Fruit fly (Drosophila melanogaster): ENCODE data around the gene CG42813.

Gene CG42813

dm6 chr3R:27263434-27264215 is 35.3 kb upstream of the CG42813 start, which contains the start of gene woc (continued):
- TF ChIP-seq HLHmδ (GFP tag; optimal IDR thresholded peaks at IDR 0.05) (peak; percentile 14), caup (GFP tag; optimal IDR thresholded peaks at IDR 0.05; ENCODE audit: severe bottlenecking) (peak; percentile 8), CG2116 (GFP tag; optimal IDR thresholded peaks at IDR 0.05) (peak; percentile 63), unc-4 (GFP tag; IDR thresholded peaks at IDR 0.05; ENCODE audit: partially characterized antibody) (peak; percentile 81), Dref (GFP tag; IDR thresholded peaks at IDR 0.05) (peak; percentile 95), exex (tag; optimal IDR thresholded peaks at IDR 0.05) (no peak), sens (GFP tag) (peak; percentile 94), PHDP (tag; optimal IDR thresholded peaks at IDR 0.05) (no peak), lmd (GFP tag; IDR thresholded peaks at IDR 0.05) (peak; percentile 44; the same call in 1 of the 2 replicates), tgo (GFP tag; IDR thresholded peaks at IDR 0.05) (peak; percentile 53), CG18619 (GFP tag; optimal IDR thresholded peaks at IDR 0.05) (peak; percentile 61), rib (GFP tag; IDR thresholded peaks at IDR 0.05) (no peak; the same call in 1 of the 2 replicates), Rx (GFP tag; IDR thresholded peaks at IDR 0.05) (peak; percentile 14; the same call in 1 of the 2 replicates), CG1529 (GFP tag; optimal IDR thresholded peaks at IDR 0.05) (no peak), tio (GFP tag; optimal IDR thresholded peaks at IDR 0.05) (no peak), Hey (tag; optimal IDR thresholded peaks at IDR 0.05) (no peak), Xrp1 (GFP tag; IDR thresholded peaks at IDR 0.05) (no peak), tap (tag; optimal IDR thresholded peaks at IDR 0.05) (no peak), Hsf (GFP tag; optimal IDR thresholded peaks at IDR 0.05) (peak; percentile 54), D19B (GFP tag; optimal IDR thresholded peaks at IDR 0.05) (no peak), esg (GFP tag; conservative IDR thresholded peaks at IDR 0.05) (peak; percentile 34; the same call in 1 of the 2 replicates), twi (tag; optimal IDR thresholded peaks at IDR 0.05) (no peak), CG13123 (GFP tag; optimal IDR thresholded peaks at IDR 0.05) (no peak), CG7786 (GFP tag; optimal IDR thresholded peaks at IDR 0.05) (peak; percentile 65), dpn (GFP tag; optimal IDR thresholded peaks at IDR 0.05) (peak; percentile 41 to 54), sd (tag; optimal IDR thresholded peaks at IDR 0.05) (no peak), Bgb (GFP tag; IDR thresholded peaks at IDR 0.05; ENCODE audit: partially characterized antibody) (peak; percentile 91), CG9215 (GFP tag; IDR thresholded peaks at IDR 0.05) (peak; percentile 43), eyg (GFP tag; optimal IDR thresholded peaks at IDR 0.05) (peak; percentile 58), Gsc (GFP tag; IDR thresholded peaks at IDR 0.05) (no peak), hb (GFP tag; IDR thresholded peaks at IDR 0.05; ENCODE audit: partially characterized antibody) (peak; percentile 82), aop (GFP tag; IDR thresholded peaks at IDR 0.05) (no peak), Kr (GFP tag; optimal IDR thresholded peaks at IDR 0.05) (no peak), scrt (GFP tag; optimal IDR thresholded peaks at IDR 0.05) (peak; percentile 8), CG10565 (GFP tag; optimal IDR thresholded peaks at IDR 0.05) (no peak), CG13296 (GFP tag; optimal IDR thresholded peaks at IDR 0.05) (no peak), Antp (GFP tag; optimal IDR thresholded peaks at IDR 0.05) (peak; percentile 70), cad (GFP tag; optimal IDR thresholded peaks at IDR 0.05) (no peak), CG31365 (tag; optimal IDR thresholded peaks at IDR 0.05) (no peak), MESR4 (GFP tag; optimal IDR thresholded peaks at IDR 0.05) (peak; percentile 55), Usf (GFP tag; optimal IDR thresholded peaks at IDR 0.05) (no peak), ci (GFP tag; IDR thresholded peaks at IDR 0.05) (peak; percentile 69; the same call in 2 of the 3 replicates), dm (GFP tag; optimal IDR thresholded peaks at IDR 0.05) (peak; percentile 70), Rfx (GFP tag; IDR thresholded peaks at IDR 0.05) (peak; percentile 63), chm (GFP tag; IDR thresholded peaks at IDR 0.05) (peak; percentile 63; the same call in 1 of the 2 replicates), inv (GFP tag; IDR thresholded peaks at IDR 0.05; ENCODE audit: partially characterized antibody) (peak; percentile 49), zen (tag; optimal IDR thresholded peaks at IDR 0.05) (peak; percentile 23), Hr3 (GFP tag; optimal IDR thresholded peaks at IDR 0.05) (peak; percentile 38), CG17829 (tag; optimal IDR thresholded peaks at IDR 0.05) (no peak)
